Fruit fly (Drosophila melanogaster): ENCODE data around the gene CG14820.
A peak's percentile ranks its signal among the peaks of the same experiment; 100 is the strongest.

The CG14820 gene

DNA sequence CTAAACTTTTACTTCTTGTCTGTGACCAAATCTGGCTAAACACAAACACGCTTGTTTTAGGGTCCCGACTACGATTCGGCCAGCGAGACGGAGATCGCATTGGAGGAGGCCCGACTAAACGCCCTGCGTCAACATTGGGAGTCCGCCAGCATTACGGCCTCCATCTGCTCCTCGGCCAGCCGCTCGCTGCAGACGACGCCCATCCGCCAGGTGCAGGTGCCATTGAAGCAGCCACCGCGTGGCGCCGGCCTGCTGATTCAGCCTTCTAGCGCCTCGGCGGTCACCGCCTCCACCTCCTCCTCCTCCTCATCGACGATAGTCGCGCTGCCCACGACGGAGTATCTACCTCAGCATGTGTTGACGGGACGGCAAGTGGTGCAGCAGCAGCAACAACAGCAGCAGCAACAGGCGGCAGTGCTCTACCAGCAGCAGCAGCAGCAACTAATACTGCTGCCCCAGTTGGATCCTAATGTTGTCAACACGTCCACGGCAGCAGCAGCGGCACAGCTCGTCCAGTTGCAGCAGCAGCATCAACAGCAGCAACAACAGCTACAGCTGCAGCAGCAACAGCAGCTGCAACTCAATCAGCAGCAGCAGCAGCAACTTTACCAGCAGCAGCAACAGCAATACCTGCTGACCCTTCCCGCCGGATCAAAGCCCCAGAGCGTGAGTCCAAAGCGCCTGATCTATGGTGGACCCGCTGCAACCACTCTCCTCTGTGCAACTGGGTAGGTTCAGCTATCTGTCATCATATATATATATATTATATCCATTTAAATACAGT, 14.7 kb downstream of the CG14820 start:
- TF ChIP-seq Jra (GFP tag; optimal IDR thresholded peaks at IDR 0.05) (no peak), Dfd (GFP tag; optimal IDR thresholded peaks at IDR 0.05) (peak; percentile 94)

DNA sequence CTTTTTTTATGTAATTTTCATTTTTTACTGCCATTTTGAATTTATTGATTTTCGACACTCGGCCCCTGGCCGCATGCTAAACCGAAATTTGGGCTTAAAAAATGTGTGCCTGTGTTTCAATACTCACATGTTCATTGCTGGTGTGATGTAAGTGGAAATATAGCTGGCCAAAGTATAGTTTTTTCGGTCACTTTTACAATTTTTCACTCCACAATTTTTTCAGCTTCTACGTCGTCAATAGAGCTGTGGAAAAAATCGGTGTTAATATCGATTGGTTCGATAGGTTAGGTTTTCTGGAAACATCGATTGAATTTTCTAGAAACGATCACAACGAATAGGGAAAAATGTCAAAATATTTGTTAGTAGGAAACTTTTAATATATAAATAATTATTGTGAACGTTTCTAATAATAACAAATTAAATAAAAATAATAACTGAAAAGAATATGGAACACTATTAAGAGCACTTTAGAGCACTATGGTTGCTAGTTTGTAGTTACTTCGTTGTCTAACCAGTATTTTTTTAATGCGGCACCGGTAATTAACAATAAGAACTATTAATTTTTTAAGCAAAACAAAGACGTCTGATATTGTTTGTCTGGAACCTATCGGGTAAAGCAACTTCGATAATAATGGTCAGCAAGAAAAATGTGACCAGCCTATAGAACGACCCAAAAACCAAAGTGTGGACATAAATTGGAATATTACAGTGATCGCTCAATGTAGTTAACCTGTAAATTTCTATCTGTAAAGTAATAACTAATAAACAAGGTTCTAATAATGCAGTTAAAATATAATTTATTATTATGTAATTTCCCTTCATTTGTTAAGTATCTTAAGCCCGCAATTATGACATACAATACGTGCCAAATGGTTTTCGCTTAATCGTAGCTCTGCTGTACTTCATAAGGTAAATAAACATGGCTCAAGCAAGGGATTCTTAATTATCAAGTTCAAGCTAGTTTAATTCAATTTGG, 22.8 kb downstream of the CG14820 start, which contains the start of the genes CG10077 and CG9948:
TSS of gene CG10077 (minus strand) at position 651 of the 976 bp plus-strand sequence.
TSS of gene CG9948 (plus strand) at position 738 of the 976 bp plus-strand sequence.
- TF ChIP-seq Mio (GFP tag; optimal IDR thresholded peaks at IDR 0.05) (peak; percentile 29), CG9705 (GFP tag; optimal IDR thresholded peaks at IDR 0.05) (peak; percentile 88), usp (GFP tag; optimal IDR thresholded peaks at IDR 0.05) (no peak), psq (GFP tag; optimal IDR thresholded peaks at IDR 0.05) (peak; percentile 83), Hr83 (GFP tag; optimal IDR thresholded peaks at IDR 0.05; ENCODE audit: poor library complexity, severe bottlenecking) (no peak), OdsH (GFP tag; optimal IDR thresholded peaks at IDR 0.05) (peak; percentile 89), brk (GFP tag; optimal IDR thresholded peaks at IDR 0.05) (peak; percentile 90), h (GFP tag; optimal IDR thresholded peaks at IDR 0.05) (peak; percentile 90), sv (GFP tag; optimal IDR thresholded peaks at IDR 0.05) (peak; percentile 80), HLH106 (tag; optimal IDR thresholded peaks at IDR 0.05) (peak; percentile 94), Hnf4 (GFP tag; optimal IDR thresholded peaks at IDR 0.05) (peak; percentile 85), dsf (GFP tag; optimal IDR thresholded peaks at IDR 0.05; ENCODE audit: borderline replicate concordance) (peak; percentile 59), sage (GFP tag; optimal IDR thresholded peaks at IDR 0.05) (peak; percentile 90), Vsx2 (GFP tag; optimal IDR thresholded peaks at IDR 0.05; ENCODE audit: partially characterized antibody) (no peak), br (GFP tag; optimal IDR thresholded peaks at IDR 0.05) (peak; percentile 82), Sp1 (GFP tag; optimal IDR thresholded peaks at IDR 0.05) (peak; percentile 91), tai (GFP tag; optimal IDR thresholded peaks at IDR 0.05) (no peak), Rel (GFP tag; optimal IDR thresholded peaks at IDR 0.05) (no peak), Rel (tag; optimal IDR thresholded peaks at IDR 0.05) (peak; percentile 76), woc (GFP tag; optimal IDR thresholded peaks at IDR 0.05) (peak; percentile 85), Dfd (GFP tag; optimal IDR thresholded peaks at IDR 0.05) (no peak), fru (GFP tag; optimal IDR thresholded peaks at IDR 0.05) (peak; percentile 86), foxo (GFP tag; optimal IDR thresholded peaks at IDR 0.05) (peak in 1 of 2 experiments; percentile 93), Dif (GFP tag; optimal IDR thresholded peaks at IDR 0.05; ENCODE audit: partially characterized antibody) (no peak), dmrt93B (GFP tag; optimal IDR thresholded peaks at IDR 0.05) (peak; percentile 84), Abd-B (GFP tag; optimal IDR thresholded peaks at IDR 0.05) (no peak), ey (GFP tag; optimal IDR thresholded peaks at IDR 0.05) (peak; percentile 87), Jra (GFP tag; optimal IDR thresholded peaks at IDR 0.05) (peak; percentile 53), CG32264 (GFP tag; optimal IDR thresholded peaks at IDR 0.05) (peak; percentile 41), rgr (GFP tag; optimal IDR thresholded peaks at IDR 0.05) (peak; percentile 92)

DNA sequence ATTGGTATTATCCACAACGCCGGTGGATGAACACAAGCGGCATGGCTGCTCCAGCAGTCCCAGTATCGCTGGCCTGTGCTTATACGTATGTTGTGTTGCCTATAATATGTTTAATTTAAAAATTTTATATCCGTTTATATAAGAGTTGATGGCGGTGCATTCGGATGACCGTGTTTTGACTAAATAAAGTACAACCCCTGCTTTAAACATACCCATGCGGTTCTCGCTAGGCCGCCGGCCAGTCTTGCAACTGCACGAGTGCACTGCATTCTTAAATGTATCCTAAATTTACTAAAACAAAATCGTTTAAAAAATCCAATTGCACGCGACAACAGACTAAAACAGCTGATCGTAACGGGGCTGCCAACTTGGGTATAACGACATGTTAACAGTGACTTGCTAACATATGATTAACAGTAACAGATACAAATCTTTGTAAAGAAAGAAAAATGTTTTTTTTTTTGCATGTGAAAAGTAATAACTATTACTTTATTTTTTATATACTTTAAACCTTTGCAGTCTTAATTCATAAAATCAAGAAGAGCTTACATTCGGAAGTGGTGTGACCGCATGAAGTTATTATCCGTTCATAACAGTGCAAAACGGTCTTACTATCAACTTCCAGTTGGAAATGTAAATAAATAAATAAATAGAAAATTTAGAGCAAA, 25.2 kb downstream of the CG14820 start, which contains the start of the genes Uqcc1 and Surf1:
TSS of gene Uqcc1 (minus strand) at position 356 of the 668 bp plus-strand sequence.
TSS of gene Surf1 (plus strand) at position 594 of the 668 bp plus-strand sequence.
- TF ChIP-seq dsf (GFP tag; optimal IDR thresholded peaks at IDR 0.05; ENCODE audit: borderline replicate concordance) (no peak), Abd-B (GFP tag; optimal IDR thresholded peaks at IDR 0.05) (no peak), woc (GFP tag; optimal IDR thresholded peaks at IDR 0.05) (no peak), GATAd (GFP tag; optimal IDR thresholded peaks at IDR 0.05) (no peak), Hnf4 (GFP tag; optimal IDR thresholded peaks at IDR 0.05) (no peak), sage (GFP tag; optimal IDR thresholded peaks at IDR 0.05) (no peak), fru (GFP tag; optimal IDR thresholded peaks at IDR 0.05) (no peak), jim (GFP tag; optimal IDR thresholded peaks at IDR 0.05) (no peak), lola (GFP tag; optimal IDR thresholded peaks at IDR 0.05) (no peak), Jra (GFP tag; optimal IDR thresholded peaks at IDR 0.05) (no peak)

All from whole organism, wandering third instar larva.